Worm (Caenorhabditis elegans): ENCODE results near the gene F38B6.6.
A peak's percentile ranks its signal among the peaks of the same experiment; 100 is the strongest.

DNA sequence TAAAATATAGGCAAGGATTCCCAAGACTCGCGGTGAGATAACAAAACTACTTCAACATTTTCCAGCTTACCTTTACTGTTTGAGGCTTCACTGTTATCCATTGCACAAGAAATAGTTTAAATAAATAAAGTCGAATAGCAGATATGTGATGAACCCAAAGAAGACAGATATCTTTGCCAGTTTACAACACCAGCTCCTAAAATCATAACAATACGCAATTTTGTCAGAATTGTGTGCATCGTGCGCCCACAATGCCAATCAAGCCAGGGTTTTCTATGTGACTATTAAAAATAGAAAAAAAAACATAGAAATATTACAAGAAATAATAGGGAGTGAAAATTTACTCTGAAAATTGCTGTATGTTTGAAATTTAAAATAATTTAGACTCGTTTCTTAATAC lies 7.2 kb downstream of the F38B6.6 start, which contains the start of gene F38B6.8:
- TF ChIP-seq lin-29 (GFP tag; IDR thresholded peaks at IDR 0.05) (no peak), fkh-10 (GFP tag; optimal IDR thresholded peaks at IDR 0.05) (no peak), nhr-76 (tag; optimal IDR thresholded peaks at IDR 0.05) (no peak), unc-62 (GFP tag; optimal IDR thresholded peaks at IDR 0.05 in 1 of 2) (peak in 1 of 2 experiments; percentile 13), unc-62 (tag; optimal IDR thresholded peaks at IDR 0.05) (no peak), zfp-3 (GFP tag; conservative IDR thresholded peaks at IDR 0.05) (no peak), Y48G9A.11 (GFP tag; IDR thresholded peaks at IDR 0.05) (no peak), ceh-32 (tag; optimal IDR thresholded peaks at IDR 0.05; ENCODE audit: poor library complexity) (no peak), pqm-1 (tag; optimal IDR thresholded peaks at IDR 0.05) (no peak), pha-4 (GFP tag; IDR thresholded peaks at IDR 0.05) (no peak), pha-4 (tag; optimal IDR thresholded peaks at IDR 0.05) (no peak), skn-1 (tag; optimal IDR thresholded peaks at IDR 0.05) (no peak), unc-39 (tag; optimal IDR thresholded peaks at IDR 0.05) (no peak)

All from whole organism, L4 larva.